Fruit fly (Drosophila melanogaster): Measurements from ENCODE around the gene CG34155.

The CG34155 gene

dm6 chr3R:30600154-30601009 is 40.4 kb upstream of the CG34155 start (continued):
- TF ChIP-seq CG4318 (GFP tag; optimal IDR thresholded peaks at IDR 0.05) (peak; percentile 68), Hr39 (GFP tag; optimal IDR thresholded peaks at IDR 0.05) (peak; percentile 86), CG7368 (GFP tag; optimal IDR thresholded peaks at IDR 0.05) (peak; percentile 94), Eip78C (GFP tag) (peak; percentile 99), Eip93F (GFP tag; optimal IDR thresholded peaks at IDR 0.05) (peak; percentile 90), Smox (GFP tag; optimal IDR thresholded peaks at IDR 0.05) (peak; percentile 93), CG8119 (GFP tag; IDR thresholded peaks at IDR 0.05) (peak; percentile 95), Eip75B (GFP tag; optimal IDR thresholded peaks at IDR 0.05) (peak; percentile 95), CG8319 (GFP tag; optimal IDR thresholded peaks at IDR 0.05) (peak; percentile 76), CG11294 (GFP tag; IDR thresholded peaks at IDR 0.05) (peak; percentile 91), CG31627 (GFP tag; optimal IDR thresholded peaks at IDR 0.05) (peak; percentile 90), CG8632 (GFP tag; optimal IDR thresholded peaks at IDR 0.05) (peak; percentile 92), CG10631 (GFP tag; optimal IDR thresholded peaks at IDR 0.05) (peak; percentile 90), cyc (GFP tag; optimal IDR thresholded peaks at IDR 0.05) (peak; percentile 88), dsx (GFP tag; optimal IDR thresholded peaks at IDR 0.05; ENCODE audit: poor library complexity, severe bottlenecking) (peak; percentile 87), CG6854 (GFP tag; optimal IDR thresholded peaks at IDR 0.05) (peak; percentile 24), spab (GFP tag; optimal IDR thresholded peaks at IDR 0.05) (peak; percentile 65), CG16779 (tag; optimal IDR thresholded peaks at IDR 0.05) (peak; percentile 87), salr (GFP tag; optimal IDR thresholded peaks at IDR 0.05) (peak; percentile 74 to 89), CG6792 (GFP tag; optimal IDR thresholded peaks at IDR 0.05) (peak; percentile 94), CG15336 (GFP tag; IDR thresholded peaks at IDR 0.05) (peak; percentile 97), CG6808 (GFP tag; optimal IDR thresholded peaks at IDR 0.05) (peak; percentile 63), fkh (GFP tag; optimal IDR thresholded peaks at IDR 0.05) (peak; percentile 52), acj6 (GFP tag; optimal IDR thresholded peaks at IDR 0.05) (peak; percentile 92), topi (GFP tag; optimal IDR thresholded peaks at IDR 0.05) (peak; percentile 94)

- TF ChIP-seq svp (GFP tag) (no peak), acj6 (GFP tag; optimal IDR thresholded peaks at IDR 0.05) (no peak), fkh (GFP tag; optimal IDR thresholded peaks at IDR 0.05) (no peak)
These were observed 39.5 kb upstream of the CG34155 start for dm6 chr3R:30599404-30599980.

- no peak for TF ChIP-seq OdsH (GFP tag; optimal IDR thresholded peaks at IDR 0.05)
- no peak for TF ChIP-seq CG7368 (GFP tag; optimal IDR thresholded peaks at IDR 0.05)
- TF ChIP-seq Met (GFP tag; optimal IDR thresholded peaks at IDR 0.05) = no peak
- no peak for TF ChIP-seq CG10631 (GFP tag; optimal IDR thresholded peaks at IDR 0.05)
- no peak for TF ChIP-seq salr (GFP tag; optimal IDR thresholded peaks at IDR 0.05)
- TF ChIP-seq CG3919 (GFP tag; optimal IDR thresholded peaks at IDR 0.05) = no peak
- TF ChIP-seq CG32006 (GFP tag; optimal IDR thresholded peaks at IDR 0.05) = no peak
- TF ChIP-seq svp (GFP tag) = no peak
- no peak for TF ChIP-seq CG1621 (tag; optimal IDR thresholded peaks at IDR 0.05)
These were observed 36.7 kb upstream of the CG34155 start, which contains the start of gene CG31019 for dm6 chr3R:30596704-30597103. Gene CG31019, plus strand, starts transcription at chr3R:30597004.

- TF ChIP-seq CG6276 (GFP tag; optimal IDR thresholded peaks at IDR 0.05) (no peak), svp (GFP tag) (peak; percentile 8), vri (GFP tag; optimal IDR thresholded peaks at IDR 0.05) (peak; percentile 21)
These were observed 32.7 kb upstream of the CG34155 start for dm6 chr3R:30592733-30593132.
